Fruit fly (Drosophila melanogaster) whole organism, embryonic: ENCODE measurements around the gene CG42674.
A peak's percentile ranks its signal among the peaks of the same experiment; 100 is the strongest.

Experiments used
- Atf-2 ChIP-seq: fragments of 200-800 bp; sonication (Bioruptor generic); optimal IDR thresholded peaks from 2 replicates; lab custom pipeline; 2016; ENCODE audit warnings: missing biosample characterization, missing genetic modification characterization
- BEAF-32 ChIP-seq: fragments of 200-800 bp; sonication (Bioruptor generic); optimal IDR thresholded peaks from 3 replicates; lab custom pipeline; 2017; ENCODE audit warnings: missing biosample characterization, missing genetic modification characterization, mild to moderate bottlenecking, moderate library complexity, missing genetic modification reagents
- CG10147 ChIP-seq: fragments of 200-800 bp; sonication (Bioruptor generic); optimal IDR thresholded peaks from 2 replicates; lab custom pipeline; 2019; ENCODE audit warnings: missing biosample characterization, mild to moderate bottlenecking, missing genetic modification characterization, moderate library complexity
- CG1024 ChIP-seq: fragments of 200-800 bp; sonication (Bioruptor generic); IDR thresholded peaks from 2 replicates; pipeline ENCODE4 v1.3.6; 2022; ENCODE audit warnings: missing biosample characterization, missing genetic modification characterization
- CG11398 ChIP-seq: fragments of 200-800 bp; sonication (Bioruptor generic); optimal IDR thresholded peaks from 2 replicates; lab custom pipeline; 2016; ENCODE audit warnings: missing biosample characterization, missing genetic modification characterization
- CG12155 ChIP-seq: fragments of 200-800 bp; sonication (Bioruptor generic); optimal IDR thresholded peaks from 3 replicates; lab custom pipeline; 2016; ENCODE audit warnings: missing biosample characterization, missing genetic modification characterization
- CG13624 ChIP-seq: fragments of 200-800 bp; sonication (Bioruptor generic); optimal IDR thresholded peaks from 2 replicates; lab custom pipeline; 2016; ENCODE audit warnings: missing biosample characterization, missing genetic modification characterization
- CG14860 ChIP-seq: fragments of 200-800 bp; sonication (Bioruptor generic); IDR thresholded peaks from 3 replicates; pipeline ENCODE4 v1.3.6; 2022; ENCODE audit warnings: missing biosample characterization, missing genetic modification characterization; ENCODE audit not compliant: partially characterized antibody
- CG15696 ChIP-seq: fragments of 200-800 bp; sonication (Bioruptor generic); optimal IDR thresholded peaks from 2 replicates; lab custom pipeline; 2019; ENCODE audit warnings: missing biosample characterization, mild to moderate bottlenecking, missing genetic modification characterization, moderate library complexity
- CG1602 ChIP-seq: fragments of 200-800 bp; sonication (Bioruptor generic); optimal IDR thresholded peaks from 3 replicates; lab custom pipeline; 2016; ENCODE audit warnings: missing biosample characterization, missing genetic modification characterization
- CG18262 ChIP-seq: fragments of 200-800 bp; optimal IDR thresholded peaks from 3 replicates; lab custom pipeline; 2019; ENCODE audit warnings: missing biosample characterization, mild to moderate bottlenecking, missing genetic modification characterization, moderate library complexity
- CG34422 ChIP-seq: fragments of 200-800 bp; sonication (Bioruptor generic); IDR thresholded peaks from 3 replicates; pipeline ENCODE4 v1.3.6; 2022; ENCODE audit warnings: missing biosample characterization, missing genetic modification characterization
- CG3847 ChIP-seq: fragments of 200-800 bp; sonication (Bioruptor generic); IDR thresholded peaks from 2 replicates; pipeline ENCODE4 v1.3.6; 2022; ENCODE audit warnings: missing biosample characterization, missing genetic modification characterization
- CG4707 ChIP-seq: fragments of 200-800 bp; sonication (Bioruptor generic); optimal IDR thresholded peaks from 2 replicates; lab custom pipeline; 2018; ENCODE audit warnings: missing biosample characterization, mild to moderate bottlenecking, missing genetic modification characterization, moderate library complexity
- CG5245 ChIP-seq: fragments of 200-800 bp; sonication (Bioruptor generic); optimal IDR thresholded peaks from 3 replicates; lab custom pipeline; 2016; ENCODE audit warnings: missing biosample characterization, missing genetic modification characterization
- CG6175 ChIP-seq: fragments of 200-800 bp; sonication (Bioruptor generic); IDR thresholded peaks from 3 replicates; pipeline ENCODE4 v1.3.6; 2022; ENCODE audit warnings: missing biosample characterization, missing genetic modification characterization
- CG6683 ChIP-seq: fragments of 200-800 bp; sonication (Bioruptor generic); optimal IDR thresholded peaks from 2 replicates; lab custom pipeline; 2017; ENCODE audit warnings: missing biosample characterization, mild to moderate bottlenecking, missing genetic modification characterization, missing genetic modification reagents
- CG8089 ChIP-seq: fragments of 200-800 bp; sonication (Bioruptor generic); optimal IDR thresholded peaks from 3 replicates; lab custom pipeline; 2016; ENCODE audit warnings: missing biosample characterization, missing genetic modification characterization
- CG8924 ChIP-seq: fragments of 200-800 bp; optimal IDR thresholded peaks from 3 replicates; lab custom pipeline; 2019; ENCODE audit warnings: missing biosample characterization, mild to moderate bottlenecking, missing genetic modification characterization, moderate library complexity
- CHES-1-like ChIP-seq: fragments of 200-800 bp; sonication (Bioruptor generic); optimal IDR thresholded peaks from 2 replicates; lab custom pipeline; 2016; ENCODE audit warnings: missing biosample characterization, missing genetic modification characterization
- CTCF ChIP-seq: fragments of 200-800 bp; sonication (Bioruptor generic); optimal IDR thresholded peaks from 2 replicates; lab custom pipeline; 2017; ENCODE audit warnings: missing biosample characterization, mild to moderate bottlenecking, missing genetic modification characterization, moderate library complexity
- D ChIP-seq, 2 experiments: fragments of 200-800 bp in 1 of 2; fragments of >200 bp in 1 of 2; sonication (Bioruptor generic) in 1 of 2; optimal IDR thresholded peaks; 2 replicates in 1 of 2; 3 replicates in 1 of 2; lab custom pipeline; 2017; ENCODE audit warnings: mild to moderate bottlenecking in 1 of 2, missing biosample characterization in 1 of 2, missing genetic modification characterization in 1 of 2, missing genetic modification reagents in 1 of 2
- Doc3 ChIP-seq: fragments of 200-800 bp; sonication (Bioruptor generic); IDR thresholded peaks from 3 replicates; pipeline ENCODE4 v1.3.6; 2022; ENCODE audit warnings: missing biosample characterization, missing genetic modification characterization; ENCODE audit not compliant: partially characterized antibody
- HHEX ChIP-seq: fragments of 200-800 bp; sonication (Bioruptor generic); optimal IDR thresholded peaks from 3 replicates; lab custom pipeline; 2017; ENCODE audit warnings: missing biosample characterization, mild to moderate bottlenecking, missing genetic modification characterization, missing genetic modification reagents
- HmgD ChIP-seq: fragments of 200-800 bp; sonication (Bioruptor generic); optimal IDR thresholded peaks from 3 replicates; lab custom pipeline; 2016; ENCODE audit warnings: missing biosample characterization, missing genetic modification characterization
- HmgZ ChIP-seq: fragments of 200-800 bp; sonication (Bioruptor generic); optimal IDR thresholded peaks from 2 replicates; lab custom pipeline; 2018; ENCODE audit warnings: missing biosample characterization, mild to moderate bottlenecking, missing genetic modification characterization
- Hr39 ChIP-seq: fragments of >200 bp; optimal IDR thresholded peaks from 2 replicates; lab custom pipeline; 2017
- Mrtf ChIP-seq: fragments of 200-800 bp; sonication (Bioruptor generic); IDR thresholded peaks from 3 replicates; pipeline ENCODE4 v1.3.6; 2022; ENCODE audit warnings: missing biosample characterization, missing genetic modification characterization
- Neu2 ChIP-seq: fragments of 200-800 bp; sonication (Bioruptor generic); optimal IDR thresholded peaks from 3 replicates; lab custom pipeline; 2016; ENCODE audit warnings: missing biosample characterization, missing genetic modification characterization, borderline replicate concordance
- Opbp ChIP-seq: fragments of 200-800 bp; sonication (Bioruptor generic); IDR thresholded peaks from 3 replicates; pipeline ENCODE4 v1.3.6; 2022; ENCODE audit warnings: missing biosample characterization, missing genetic modification characterization; ENCODE audit not compliant: partially characterized antibody
- Side ChIP-seq: fragments of 200-800 bp; sonication (Bioruptor generic); optimal IDR thresholded peaks from 2 replicates; lab custom pipeline; 2016; ENCODE audit warnings: missing biosample characterization, missing genetic modification characterization
- Sin3A ChIP-seq: fragments of >200 bp; optimal IDR thresholded peaks from 2 replicates; lab custom pipeline; 2018
- Sox102F ChIP-seq: fragments of 200-800 bp; sonication (Bioruptor generic); optimal IDR thresholded peaks from 2 replicates; lab custom pipeline; 2018; ENCODE audit warnings: missing biosample characterization, mild to moderate bottlenecking, missing genetic modification characterization, moderate library complexity
- Usf ChIP-seq: fragments of 200-800 bp; sonication (Bioruptor generic); optimal IDR thresholded peaks from 2 replicates; lab custom pipeline; 2017; ENCODE audit warnings: missing genotype, missing biosample characterization, missing genetic modification characterization
- Xrp1 ChIP-seq: fragments of 200-800 bp; sonication (Bioruptor generic); IDR thresholded peaks from 2 replicates; pipeline ENCODE4 v1.3.6; 2022; ENCODE audit warnings: missing biosample characterization, missing genetic modification characterization
- ase ChIP-seq: fragments of 200-800 bp; sonication (Bioruptor generic); IDR thresholded peaks from 3 replicates; pipeline ENCODE4 v1.3.6; 2022; ENCODE audit warnings: missing biosample characterization, missing genetic modification characterization
- az2 ChIP-seq: fragments of 200-800 bp; sonication (Bioruptor generic); optimal IDR thresholded peaks from 3 replicates; lab custom pipeline; 2016; ENCODE audit warnings: missing biosample characterization, missing genetic modification characterization
- bcd ChIP-seq: fragments of 200-800 bp; sonication (Bioruptor generic); optimal IDR thresholded peaks from 2 replicates; lab custom pipeline; 2017; ENCODE audit warnings: missing biosample characterization, mild to moderate bottlenecking, missing genetic modification characterization
- btn ChIP-seq: fragments of 200-800 bp; sonication (Bioruptor generic); optimal IDR thresholded peaks from 2 replicates; lab custom pipeline; 2016; ENCODE audit warnings: missing biosample characterization, missing genetic modification characterization
- cato ChIP-seq: fragments of 200-800 bp; sonication (Bioruptor generic); optimal IDR thresholded peaks from 2 replicates; lab custom pipeline; 2016; ENCODE audit warnings: missing biosample characterization, missing genetic modification characterization, borderline replicate concordance
- dan ChIP-seq: fragments of 200-800 bp; sonication (Bioruptor generic); IDR thresholded peaks from 2 replicates; pipeline ENCODE4 v1.3.6; 2022; ENCODE audit warnings: missing biosample characterization, missing genetic modification characterization
- dmrt11E ChIP-seq: fragments of 200-800 bp; sonication (Bioruptor generic); optimal IDR thresholded peaks from 3 replicates; lab custom pipeline; 2018; ENCODE audit warnings: missing biosample characterization, mild to moderate bottlenecking, missing genetic modification characterization, moderate library complexity
- ems ChIP-seq: fragments of 200-800 bp; sonication (Bioruptor generic); optimal IDR thresholded peaks from 3 replicates; lab custom pipeline; 2016; ENCODE audit warnings: missing biosample characterization, missing genetic modification characterization
- gt ChIP-seq: fragments of 200-800 bp; sonication (Bioruptor generic); IDR thresholded peaks from 2 replicates; pipeline ENCODE4 v1.3.6; 2022; ENCODE audit warnings: missing biosample characterization, missing genetic modification characterization
- nerfin-1 ChIP-seq: fragments of 200-800 bp; sonication (Bioruptor generic); optimal IDR thresholded peaks from 3 replicates; lab custom pipeline; 2019; ENCODE audit warnings: missing biosample characterization, mild to moderate bottlenecking, missing genetic modification characterization, moderate library complexity
- pho ChIP-seq: fragments of 200-800 bp; sonication (Bioruptor generic); optimal IDR thresholded peaks from 2 replicates; lab custom pipeline; 2016; ENCODE audit warnings: missing biosample characterization, missing genetic modification characterization
- ro ChIP-seq: fragments of 200-800 bp; sonication (Bioruptor generic); IDR thresholded peaks from 2 replicates; pipeline ENCODE4 v1.3.6; 2022; ENCODE audit warnings: missing biosample characterization, missing genetic modification characterization
- sisA ChIP-seq: fragments of 200-800 bp; sonication (Bioruptor generic); IDR thresholded peaks from 2 replicates; pipeline ENCODE4 v1.3.6; 2022; ENCODE audit warnings: missing biosample characterization, missing genetic modification characterization
- tio ChIP-seq: fragments of 200-800 bp; sonication (Bioruptor generic); optimal IDR thresholded peaks from 2 replicates; lab custom pipeline; 2017; ENCODE audit warnings: missing biosample characterization, missing genetic modification characterization, inconsistent platforms
- wek ChIP-seq: fragments of 200-800 bp; sonication (Bioruptor generic); optimal IDR thresholded peaks from 3 replicates; lab custom pipeline; 2018; ENCODE audit warnings: missing biosample characterization, mild to moderate bottlenecking, missing genetic modification characterization, moderate library complexity
- wor ChIP-seq: fragments of 200-800 bp; sonication (Bioruptor generic); IDR thresholded peaks from 2 replicates; pipeline ENCODE4 v1.3.6; 2022; ENCODE audit warnings: missing biosample characterization, missing genetic modification characterization
- yki ChIP-seq: fragments of >200 bp; optimal IDR thresholded peaks from 3 replicates; lab custom pipeline; 2018

Gene CG42674

dm6 chr3L:20112797-20113368 is 85.2 kb downstream of the CG42674 start, which contains the start of gene CG14187 (continued):
- TF ChIP-seq ase (GFP tag; lab: Robert Waterston, UW) (no peak), CG11398 (GFP tag; lab: Kevin White, UChicago) (no peak), CG8089 (GFP tag; lab: Kevin White, UChicago) (no peak), Xrp1 (GFP tag; lab: Robert Waterston, UW) (peak; percentile 40; the same call in 1 of the 2 replicates), Sox102F (GFP tag; lab: Kevin White, UChicago) (peak; percentile 16), CHES-1-like (GFP tag; lab: Kevin White, UChicago) (no peak), HmgZ (tag; lab: Kevin White, UChicago) (no peak), D (optimal IDR thresholded peaks at IDR 0.05; lab: Kevin White, UChicago) (no peak), D (GFP tag; optimal IDR thresholded peaks at IDR 0.05; lab: Kevin White, UChicago) (no peak), Hr39 (lab: Kevin White, UChicago) (no peak), ro (GFP tag; lab: Robert Waterston, UW) (no peak), Opbp (GFP tag; lab: Robert Waterston, UW) (no peak; the same call in 2 of the 3 replicates), CG1024 (GFP tag; lab: Robert Waterston, UW) (no peak), CG6175 (no peak), BEAF-32 (GFP tag; lab: Kevin White, UChicago) (peak; percentile 65), CG14860 (GFP tag; lab: Robert Waterston, UW) (0 out of 3 replicates have a peak, but pooled peaks have one; percentile 26), gt (GFP tag; lab: Robert Waterston, UW) (no peak), CG18262 (no peak), ems (GFP tag; lab: Kevin White, UChicago) (no peak), tio (GFP tag; lab: Kevin White, UChicago) (no peak), Usf (no peak), btn (GFP tag; lab: Kevin White, UChicago) (no peak), CG3847 (GFP tag; lab: Robert Waterston, UW) (peak; percentile 37; the same call in 1 of the 2 replicates), wek (GFP tag; lab: Kevin White, UChicago) (no peak), Doc3 (GFP tag; lab: Robert Waterston, UW) (no peak), HHEX (GFP tag; lab: Kevin White, UChicago) (no peak), CG34422 (GFP tag; lab: Robert Waterston, UW) (0 out of 3 replicates have a peak, but pooled peaks have one; percentile 22), CTCF (GFP tag; lab: Kevin White, UChicago) (peak; percentile 89), Neu2 (GFP tag; lab: Kevin White, UChicago) (no peak), pho (GFP tag; lab: Kevin White, UChicago) (no peak), Sin3A (lab: Kevin White, UChicago) (no peak), bcd (GFP tag; lab: Kevin White, UChicago) (no peak), sisA (no peak), Mrtf (GFP tag; lab: Robert Waterston, UW) (no peak), dan (GFP tag; lab: Robert Waterston, UW) (no peak), CG8924 (tag; lab: Kevin White, UChicago) (no peak), Side (GFP tag; lab: Kevin White, UChicago) (no peak), HmgD (GFP tag; lab: Kevin White, UChicago) (no peak), cato (GFP tag; lab: Kevin White, UChicago) (no peak), wor (no peak), CG15696 (no peak), CG4707 (GFP tag; lab: Kevin White, UChicago) (no peak), Atf-2 (no peak), nerfin-1 (no peak), CG5245 (no peak), CG12155 (GFP tag; lab: Kevin White, UChicago) (no peak), yki (lab: Kevin White, UChicago) (no peak), CG6683 (GFP tag; lab: Kevin White, UChicago) (no peak), dmrt11E (tag; lab: Kevin White, UChicago) (no peak), CG1602 (GFP tag; lab: Kevin White, UChicago) (no peak), az2 (GFP tag; lab: Kevin White, UChicago) (no peak), CG13624 (GFP tag; lab: Kevin White, UChicago) (no peak), CG10147 (GFP tag; lab: Kevin White, UChicago) (no peak)
